Fruit fly (Drosophila melanogaster) whole organism, embryonic: Measurements from ENCODE around the gene ple.
A peak's percentile ranks its signal among the peaks of the same experiment; 100 is the strongest.

ENCODE experiments used
- C15 ChIP-seq: fragments of 200-800 bp; sonication (Bioruptor generic); IDR thresholded peaks from 3 replicates; pipeline ENCODE4 v1.3.6; 2022; ENCODE audit warnings: missing biosample characterization, missing genetic modification characterization
- CG10321 ChIP-seq: fragments of 200-800 bp; sonication (Bioruptor generic); IDR thresholded peaks from 2 replicates; pipeline ENCODE4 v1.3.6; 2022; ENCODE audit warnings: missing biosample characterization, missing genetic modification characterization
- CG11504 ChIP-seq: fragments of 200-800 bp; sonication (Bioruptor generic); optimal IDR thresholded peaks from 3 replicates; lab custom pipeline; 2019; ENCODE audit warnings: missing biosample characterization, mild to moderate bottlenecking, missing genetic modification characterization, moderate library complexity
- CG12155 ChIP-seq: fragments of 200-800 bp; sonication (Bioruptor generic); optimal IDR thresholded peaks from 3 replicates; lab custom pipeline; 2016; ENCODE audit warnings: missing biosample characterization, missing genetic modification characterization
- CG14667 ChIP-seq: fragments of 200-800 bp; sonication (Bioruptor generic); IDR thresholded peaks from 2 replicates; pipeline ENCODE4 v1.3.6; 2022; ENCODE audit warnings: missing biosample characterization, missing genetic modification characterization
- CG1529 ChIP-seq: fragments of 200-800 bp; sonication (Bioruptor generic); optimal IDR thresholded peaks from 3 replicates; lab custom pipeline; 2018; ENCODE audit warnings: missing biosample characterization, missing genetic modification characterization
- CG1603 ChIP-seq: fragments of 200-800 bp; sonication (Bioruptor generic); optimal IDR thresholded peaks from 2 replicates; lab custom pipeline; 2019; ENCODE audit warnings: missing biosample characterization, mild to moderate bottlenecking, missing genetic modification characterization, moderate library complexity
- CG18476 ChIP-seq: fragments of 200-800 bp; sonication (Bioruptor generic); optimal IDR thresholded peaks from 2 replicates; lab custom pipeline; 2016; ENCODE audit warnings: missing biosample characterization, mild to moderate bottlenecking, missing genetic modification characterization
- CG2120 ChIP-seq: fragments of 200-800 bp; sonication (Bioruptor generic); optimal IDR thresholded peaks from 3 replicates; lab custom pipeline; 2016; ENCODE audit warnings: missing biosample characterization, missing genetic modification characterization
- CG3726 ChIP-seq: fragments of 200-800 bp; sonication (Bioruptor generic); IDR thresholded peaks from 3 replicates; pipeline ENCODE4, ENCODE4 v1.3.6; 2022; ENCODE audit warnings: missing biosample characterization, missing genetic modification characterization
- CG4282 ChIP-seq: fragments of 200-800 bp; sonication (Bioruptor generic); optimal IDR thresholded peaks from 2 replicates; lab custom pipeline; 2016; ENCODE audit warnings: missing biosample characterization, missing genetic modification characterization
- CG5245 ChIP-seq: fragments of 200-800 bp; sonication (Bioruptor generic); optimal IDR thresholded peaks from 3 replicates; lab custom pipeline; 2016; ENCODE audit warnings: missing biosample characterization, missing genetic modification characterization
- CG6175 ChIP-seq: fragments of 200-800 bp; sonication (Bioruptor generic); IDR thresholded peaks from 3 replicates; pipeline ENCODE4 v1.3.6; 2022; ENCODE audit warnings: missing biosample characterization, missing genetic modification characterization
- CG8290 ChIP-seq, 3 experiments: fragments of 200-800 bp; sonication (Bioruptor generic); optimal IDR thresholded peaks; 2 replicates each; lab custom pipeline; 2016 to 2019; ENCODE audit warnings: missing biosample characterization in 3 of 3, missing genetic modification characterization in 3 of 3, mild to moderate bottlenecking in 2 of 3, moderate library complexity in 1 of 3
- D ChIP-seq, 2 experiments: fragments of 200-800 bp in 1 of 2; fragments of >200 bp in 1 of 2; sonication (Bioruptor generic) in 1 of 2; optimal IDR thresholded peaks; 2 replicates in 1 of 2; 3 replicates in 1 of 2; lab custom pipeline; 2017; ENCODE audit warnings: mild to moderate bottlenecking in 1 of 2, missing biosample characterization in 1 of 2, missing genetic modification characterization in 1 of 2, missing genetic modification reagents in 1 of 2
- Dref ChIP-seq: fragments of 200-800 bp; sonication (Bioruptor generic); IDR thresholded peaks from 2 replicates; pipeline ENCODE4 v1.3.6; 2022; ENCODE audit warnings: missing biosample characterization, missing genetic modification characterization
- Drgx ChIP-seq: fragments of 200-800 bp; sonication (Bioruptor generic); IDR thresholded peaks from 2 replicates; pipeline ENCODE4 v1.3.6; 2022; ENCODE audit warnings: missing biosample characterization, missing genetic modification characterization
- Gsc ChIP-seq: fragments of 200-800 bp; sonication (Bioruptor generic); IDR thresholded peaks from 2 replicates; pipeline ENCODE4 v1.3.6; 2022; ENCODE audit warnings: missing biosample characterization, missing genetic modification characterization
- Gug ChIP-seq: fragments of 200-800 bp; sonication (Bioruptor generic); IDR thresholded peaks from 4 replicates; pipeline ENCODE4 v1.3.6; 2022; ENCODE audit warnings: missing biosample characterization, missing genetic modification characterization
- Hr3 ChIP-seq: fragments of 200-800 bp; sonication (Bioruptor generic); optimal IDR thresholded peaks from 3 replicates; lab custom pipeline; 2016; ENCODE audit warnings: missing biosample characterization, missing genetic modification characterization
- Hr39 ChIP-seq: fragments of >200 bp; optimal IDR thresholded peaks from 2 replicates; lab custom pipeline; 2017
- Max ChIP-seq: fragments of 200-800 bp; sonication (Bioruptor generic); optimal IDR thresholded peaks from 2 replicates; lab custom pipeline; 2016; ENCODE audit warnings: missing biosample characterization, mild to moderate bottlenecking, missing genetic modification characterization
- NC2α ChIP-seq: fragments of 200-800 bp; sonication (Bioruptor generic); optimal IDR thresholded peaks from 2 replicates; lab custom pipeline; 2016; ENCODE audit warnings: missing biosample characterization, missing genetic modification characterization
- NFAT ChIP-seq: fragments of 200-800 bp; sonication (Bioruptor generic); IDR thresholded peaks from 2 replicates; pipeline ENCODE4 v1.3.6; 2022; ENCODE audit warnings: missing biosample characterization, missing genetic modification characterization
- Nf-YA ChIP-seq: fragments of 200-800 bp; sonication (Bioruptor generic); IDR thresholded peaks from 2 replicates; pipeline ENCODE4 v1.3.6; 2022; ENCODE audit warnings: missing biosample characterization, missing genetic modification characterization
- Nf-YB ChIP-seq: fragments of 200-800 bp; sonication (Bioruptor generic); optimal IDR thresholded peaks from 3 replicates; lab custom pipeline; 2019; ENCODE audit warnings: missing biosample characterization, mild to moderate bottlenecking, missing genetic modification characterization, moderate library complexity
- NfI ChIP-seq: fragments of 200-800 bp; sonication (Bioruptor generic); optimal IDR thresholded peaks from 3 replicates; lab custom pipeline; 2018; ENCODE audit warnings: missing biosample characterization, mild to moderate bottlenecking, missing genetic modification characterization, moderate library complexity
- Side ChIP-seq: fragments of 200-800 bp; sonication (Bioruptor generic); optimal IDR thresholded peaks from 2 replicates; lab custom pipeline; 2016; ENCODE audit warnings: missing biosample characterization, missing genetic modification characterization
- Sry-δ ChIP-seq: fragments of 200-800 bp; sonication (Bioruptor generic); optimal IDR thresholded peaks from 2 replicates; lab custom pipeline; 2016; ENCODE audit warnings: missing biosample characterization, missing genetic modification characterization
- Stat92E ChIP-seq, 3 experiments: fragments of >200 bp in 2 of 3; fragments of 200-800 bp in 1 of 3; sonication (Bioruptor generic) in 1 of 3; optimal IDR thresholded peaks; 2 replicates each; lab custom pipeline; 2017 to 2019; ENCODE audit warnings: missing biosample characterization in 3 of 3, missing genetic modification characterization in 3 of 3, mild to moderate bottlenecking in 1 of 3, moderate library complexity in 1 of 3
- bbx ChIP-seq: fragments of 200-800 bp; sonication (Bioruptor generic); IDR thresholded peaks from 2 replicates; pipeline ENCODE4 v1.3.6; 2022; ENCODE audit warnings: missing biosample characterization, missing genetic modification characterization; ENCODE audit not compliant: partially characterized antibody
- bcd ChIP-seq: fragments of 200-800 bp; sonication (Bioruptor generic); optimal IDR thresholded peaks from 2 replicates; lab custom pipeline; 2017; ENCODE audit warnings: missing biosample characterization, mild to moderate bottlenecking, missing genetic modification characterization
- bowl ChIP-seq: fragments of 200-800 bp; sonication (Bioruptor generic); IDR thresholded peaks from 2 replicates; pipeline ENCODE4 v1.3.6; 2022; ENCODE audit warnings: missing biosample characterization, missing genetic modification characterization
- bsh ChIP-seq, 2 experiments: fragments of 200-800 bp; sonication (Bioruptor generic); optimal IDR thresholded peaks; 2 replicates each; lab custom pipeline; 2017 to 2018; ENCODE audit warnings: mild to moderate bottlenecking in 2 of 2, missing biosample characterization in 2 of 2, missing genetic modification characterization in 2 of 2, moderate library complexity in 1 of 2
- chinmo ChIP-seq: fragments of 200-800 bp; sonication (Bioruptor generic); IDR thresholded peaks from 4 replicates; pipeline ENCODE4 v1.3.6; 2022; ENCODE audit warnings: missing biosample characterization, missing genetic modification characterization; ENCODE audit not compliant: partially characterized antibody
- croc ChIP-seq: fragments of 200-800 bp; sonication (Bioruptor generic); conservative IDR thresholded peaks from 3 replicates; pipeline ENCODE4 v1.3.6; 2022; ENCODE audit warnings: missing biosample characterization, missing genetic modification characterization
- crol ChIP-seq: fragments of 200-800 bp; sonication (Bioruptor generic); IDR thresholded peaks from 2 replicates; pipeline ENCODE4 v1.3.6; 2022; ENCODE audit warnings: missing biosample characterization, missing genetic modification characterization
- esg ChIP-seq: fragments of 200-800 bp; sonication (Bioruptor generic); conservative IDR thresholded peaks from 2 replicates; pipeline ENCODE4 v1.3.6; 2022; ENCODE audit warnings: missing biosample characterization, missing genetic modification characterization
- exex ChIP-seq: fragments of 200-800 bp; sonication (Bioruptor generic); optimal IDR thresholded peaks from 4 replicates; lab custom pipeline; 2018; ENCODE audit warnings: missing biosample characterization, mild to moderate bottlenecking, missing genetic modification characterization, moderate library complexity
- insv ChIP-seq, 2 experiments: fragments of 200-800 bp; sonication (Bioruptor generic); optimal IDR thresholded peaks; 3 replicates each; lab custom pipeline; 2016 to 2018; ENCODE audit warnings: missing biosample characterization in 2 of 2, missing genetic modification characterization in 2 of 2
- lab ChIP-seq: fragments of 200-800 bp; sonication (Bioruptor generic); optimal IDR thresholded peaks from 3 replicates; lab custom pipeline; 2017; ENCODE audit warnings: missing biosample characterization, missing genetic modification characterization, mild to moderate bottlenecking, moderate library complexity, missing genetic modification reagents
- lola ChIP-seq, 3 experiments: fragments of >200 bp in 2 of 3; fragments of 200-800 bp in 1 of 3; sonication (Bioruptor generic) in 1 of 3; optimal IDR thresholded peaks; 2 replicates each; lab custom pipeline; 2017 to 2019; ENCODE audit warnings: missing biosample characterization in 3 of 3, missing genetic modification characterization in 3 of 3, mild to moderate bottlenecking in 1 of 3, moderate library complexity in 1 of 3
- mirr ChIP-seq: fragments of 200-800 bp; sonication (Bioruptor generic); optimal IDR thresholded peaks from 3 replicates; lab custom pipeline; 2018; ENCODE audit warnings: missing biosample characterization, mild to moderate bottlenecking, missing genetic modification characterization
- peb ChIP-seq: fragments of 200-800 bp; sonication (Bioruptor generic); IDR thresholded peaks from 2 replicates; pipeline ENCODE4 v1.3.6; 2022; ENCODE audit warnings: missing biosample characterization, missing genetic modification characterization
- slou ChIP-seq: fragments of 200-800 bp; sonication (Bioruptor generic); optimal IDR thresholded peaks from 3 replicates; lab custom pipeline; 2016; ENCODE audit warnings: missing biosample characterization, missing genetic modification characterization
- tll ChIP-seq, 2 experiments: fragments of 200-800 bp in 1 of 2; fragments of >200 bp in 1 of 2; sonication (Bioruptor generic) in 1 of 2; optimal IDR thresholded peaks; 2 replicates each; lab custom pipeline; 2017 to 2019; ENCODE audit warnings: missing biosample characterization in 2 of 2, missing genetic modification characterization in 2 of 2, mild to moderate bottlenecking in 1 of 2, moderate library complexity in 1 of 2
- trem ChIP-seq: fragments of 200-800 bp; optimal IDR thresholded peaks from 3 replicates; lab custom pipeline; 2019; ENCODE audit warnings: missing biosample characterization, mild to moderate bottlenecking, missing genetic modification characterization, moderate library complexity
- unpg ChIP-seq: fragments of 200-800 bp; sonication (Bioruptor generic); optimal IDR thresholded peaks from 3 replicates; lab custom pipeline; 2018; ENCODE audit warnings: missing biosample characterization, mild to moderate bottlenecking, missing genetic modification characterization, moderate library complexity

The ple gene

dm6 chr3L:6708995-6709606 lies 10.2 kb downstream of the ple start (continued):
- TF ChIP-seq C15 (GFP tag; lab: Robert Waterston, UW) (peak; percentile 89), CG1603 (tag; lab: Kevin White, UChicago) (peak; percentile 84), Stat92E (GFP tag; optimal IDR thresholded peaks at IDR 0.05; lab: Kevin White, UChicago) (no peak), CG14667 (GFP tag; lab: Robert Waterston, UW) (peak; percentile 40; the same call in 1 of the 2 replicates), mirr (GFP tag; lab: Kevin White, UChicago) (peak; percentile 96), Max (GFP tag; lab: Kevin White, UChicago) (peak; percentile 76), bbx (GFP tag; lab: Robert Waterston, UW) (no peak), CG1529 (peak; percentile 70), CG3726 (peak; percentile 81), CG4282 (GFP tag; lab: Kevin White, UChicago) (no peak), slou (peak; percentile 95), croc (GFP tag; lab: Robert Waterston, UW) (peak; percentile 29; the same call in 2 of the 3 replicates), Nf-YA (GFP tag; lab: Robert Waterston, UW) (peak; percentile 67), Dref (GFP tag; lab: Robert Waterston, UW) (peak; percentile 32; the same call in 1 of the 2 replicates), CG6175 (GFP tag; lab: Robert Waterston, UW) (peak; percentile 84; the same call in 2 of the 3 replicates), CG10321 (GFP tag; lab: Robert Waterston, UW) (peak; percentile 45; the same call in 1 of the 2 replicates), CG5245 (GFP tag; lab: Kevin White, UChicago) (peak; percentile 81), NFAT (GFP tag; lab: Robert Waterston, UW) (peak; percentile 93), bsh (GFP tag; optimal IDR thresholded peaks at IDR 0.05; lab: Kevin White, UChicago) (peak in 1 of 2 experiments; percentile 75), CG8290 (GFP tag; optimal IDR thresholded peaks at IDR 0.05; lab: Kevin White, UChicago) (peak; percentile 69), CG8290 (tag; optimal IDR thresholded peaks at IDR 0.05; lab: Kevin White, UChicago) (peak in 1 of 2 experiments; percentile 82), bcd (GFP tag; lab: Kevin White, UChicago) (peak; percentile 93), D (optimal IDR thresholded peaks at IDR 0.05; lab: Kevin White, UChicago) (no peak), D (GFP tag; optimal IDR thresholded peaks at IDR 0.05; lab: Kevin White, UChicago) (peak; percentile 35), exex (tag; lab: Kevin White, UChicago) (peak; percentile 71), bowl (no peak), NfI (GFP tag; lab: Kevin White, UChicago) (peak; percentile 96), CG2120 (GFP tag; lab: Kevin White, UChicago) (peak; percentile 61), NC2α (peak; percentile 7), CG18476 (GFP tag; lab: Kevin White, UChicago) (peak; percentile 53), lab (GFP tag; lab: Kevin White, UChicago) (peak; percentile 96), Nf-YB (GFP tag; lab: Kevin White, UChicago) (peak; percentile 42), chinmo (GFP tag; lab: Robert Waterston, UW) (no peak), unpg (GFP tag; lab: Kevin White, UChicago) (peak; percentile 90), insv (GFP tag; optimal IDR thresholded peaks at IDR 0.05; lab: Kevin White, UChicago) (peak in 1 of 2 experiments; percentile 42), esg (GFP tag; lab: Robert Waterston, UW) (peak; percentile 35; the same call in 1 of the 2 replicates), CG12155 (GFP tag; lab: Kevin White, UChicago) (peak; percentile 54), Sry-δ (GFP tag; lab: Kevin White, UChicago) (peak; percentile 13), Gsc (GFP tag; lab: Robert Waterston, UW) (no peak), crol (GFP tag; lab: Robert Waterston, UW) (0 out of 2 replicates have a peak, but pooled peaks have one; percentile 41), Hr3 (GFP tag; lab: Kevin White, UChicago) (peak; percentile 51), Gug (peak; percentile 85), peb (GFP tag; lab: Robert Waterston, UW) (peak; percentile 31; the same call in 1 of the 2 replicates), Side (GFP tag; lab: Kevin White, UChicago) (peak; percentile 76), Drgx (GFP tag; lab: Robert Waterston, UW) (peak; percentile 35; the same call in 1 of the 2 replicates), Hr39 (lab: Kevin White, UChicago) (no peak), CG11504 (tag; lab: Kevin White, UChicago) (peak; percentile 74), lola (GFP tag; optimal IDR thresholded peaks at IDR 0.05; lab: Kevin White, UChicago) (no peak), tll (GFP tag; optimal IDR thresholded peaks at IDR 0.05; lab: Kevin White, UChicago) (no peak), trem (tag; lab: Kevin White, UChicago) (peak; percentile 26)
